Worm (Caenorhabditis elegans): ENCODE data around the gene Y43C5A.7.

Gene Y43C5A.7

ce11 chrIV:10243276-10243675 is 33.8 kb upstream of the Y43C5A.7 start, which contains the start of gene tkt-1 (continued):
- peak; percentile 25 for TF ChIP-seq nhr-48 (tag; optimal IDR thresholded peaks at IDR 0.05)
- TF ChIP-seq Y48G9A.11 (GFP tag; IDR thresholded peaks at IDR 0.05) = no peak
- no peak for TF ChIP-seq unc-39 (tag; optimal IDR thresholded peaks at IDR 0.05)
- TF ChIP-seq sdz-12 (GFP tag; optimal IDR thresholded peaks at IDR 0.05) = no peak
- no peak for TF ChIP-seq spr-1 (tag; optimal IDR thresholded peaks at IDR 0.05)
- TF ChIP-seq ceh-62 (tag; optimal IDR thresholded peaks at IDR 0.05) = no peak
- no peak for TF ChIP-seq F49E8.2 (tag; optimal IDR thresholded peaks at IDR 0.05; ENCODE audit: borderline replicate concordance)
- no peak for TF ChIP-seq jun-1 (tag; optimal IDR thresholded peaks at IDR 0.05)
- no peak for TF ChIP-seq ceh-28 (tag; optimal IDR thresholded peaks at IDR 0.05)
- no peak for TF ChIP-seq zip-2 (tag; optimal IDR thresholded peaks at IDR 0.05)
- no peak for TF ChIP-seq unc-130 (GFP tag; optimal IDR thresholded peaks at IDR 0.05)
- TF ChIP-seq php-3 (GFP tag; IDR thresholded peaks at IDR 0.05) = peak; percentile 19; the same call in 1 of the 2 replicates
- no peak for TF ChIP-seq saeg-2 (GFP tag; IDR thresholded peaks at IDR 0.05)
- peak; percentile 71 for TF ChIP-seq pqm-1 (tag; optimal IDR thresholded peaks at IDR 0.05)
- no peak for TF ChIP-seq ces-1 (GFP tag; optimal IDR thresholded peaks at IDR 0.05)
- no peak for TF ChIP-seq F26F4.8 (GFP tag; conservative IDR thresholded peaks at IDR 0.05)
- no peak for TF ChIP-seq ZK337.2 (GFP tag; IDR thresholded peaks at IDR 0.05)
- TF ChIP-seq dmd-8 (GFP tag; IDR thresholded peaks at IDR 0.05) = no peak
- TF ChIP-seq mep-1 (tag; optimal IDR thresholded peaks at IDR 0.05) = peak; percentile 2
- TF ChIP-seq nhr-11 (tag; optimal IDR thresholded peaks at IDR 0.05) = no peak
- no peak for TF ChIP-seq cey-2 (tag; optimal IDR thresholded peaks at IDR 0.05; ENCODE audit: borderline replicate concordance, insufficient read depth)
- no peak for TF ChIP-seq daf-16 (GFP tag; optimal IDR thresholded peaks at IDR 0.05)
- TF ChIP-seq daf-16 (tag; optimal IDR thresholded peaks at IDR 0.05) = peak; percentile 94
- no peak for TF ChIP-seq R02D3.7 (tag; optimal IDR thresholded peaks at IDR 0.05)
- no peak for TF ChIP-seq daf-19 (GFP tag; conservative IDR thresholded peaks at IDR 0.05)
- no peak for TF ChIP-seq snpc-1.2 (GFP tag; IDR thresholded peaks at IDR 0.05)
- TF ChIP-seq zfp-2 (tag; optimal IDR thresholded peaks at IDR 0.05) = no peak
- TF ChIP-seq tra-1 (GFP tag; IDR thresholded peaks at IDR 0.05) = 0 out of 2 replicates have a peak, but pooled peaks have one; percentile 18
- no peak for TF ChIP-seq mdl-1 (tag; optimal IDR thresholded peaks at IDR 0.05)
- TF ChIP-seq nhr-102 (tag; optimal IDR thresholded peaks at IDR 0.05) = no peak
- TF ChIP-seq Y75B8A.6 (GFP tag; IDR thresholded peaks at IDR 0.05) = 0 out of 2 replicates have a peak, but pooled peaks have one; percentile 41
- TF ChIP-seq duxl-1 (tag; optimal IDR thresholded peaks at IDR 0.05; ENCODE audit: poor library complexity) = no peak
- no peak for TF ChIP-seq aly-2 (tag; optimal IDR thresholded peaks at IDR 0.05)
- TF ChIP-seq ceh-82 (tag; optimal IDR thresholded peaks at IDR 0.05) = no peak
- no peak for TF ChIP-seq pha-4 (GFP tag; IDR thresholded peaks at IDR 0.05)
- TF ChIP-seq pha-4 (tag; optimal IDR thresholded peaks at IDR 0.05) = no peak
- TF ChIP-seq zag-1 (tag; optimal IDR thresholded peaks at IDR 0.05) = no peak
- no peak for TF ChIP-seq skn-1 (tag; optimal IDR thresholded peaks at IDR 0.05)
- TF ChIP-seq lin-38 (GFP tag; IDR thresholded peaks at IDR 0.05) = peak; percentile 23
- no peak for TF ChIP-seq vab-7 (GFP tag; IDR thresholded peaks at IDR 0.05)
- TF ChIP-seq zfp-3 (GFP tag; conservative IDR thresholded peaks at IDR 0.05) = no peak
- no peak for TF ChIP-seq unc-62 (GFP tag; optimal IDR thresholded peaks at IDR 0.05 in 1 of 2)
- TF ChIP-seq unc-62 (tag; optimal IDR thresholded peaks at IDR 0.05) = no peak
- peak; percentile 52 for TF ChIP-seq dve-1 (tag; optimal IDR thresholded peaks at IDR 0.05; ENCODE audit: insufficient read depth)
- TF ChIP-seq lir-3 (tag; optimal IDR thresholded peaks at IDR 0.05) = no peak
- no peak for TF ChIP-seq daf-8 (GFP tag; IDR thresholded peaks at IDR 0.05)
- no peak for TF ChIP-seq ceh-32 (tag; optimal IDR thresholded peaks at IDR 0.05; ENCODE audit: poor library complexity)
- TF ChIP-seq F37D6.2 (tag; optimal IDR thresholded peaks at IDR 0.05) = no peak
- no peak for TF ChIP-seq madf-9 (GFP tag; conservative IDR thresholded peaks at IDR 0.05)
- no peak for TF ChIP-seq lim-7 (GFP tag; IDR thresholded peaks at IDR 0.05)
- TF ChIP-seq tag-97 (GFP tag; IDR thresholded peaks at IDR 0.05) = no peak
- TF ChIP-seq lin-15B (tag; optimal IDR thresholded peaks at IDR 0.05) = no peak

Measured in whole organism, L4 larva.